Worm (Caenorhabditis elegans): ENCODE results near the gene bath-2.

DNA sequence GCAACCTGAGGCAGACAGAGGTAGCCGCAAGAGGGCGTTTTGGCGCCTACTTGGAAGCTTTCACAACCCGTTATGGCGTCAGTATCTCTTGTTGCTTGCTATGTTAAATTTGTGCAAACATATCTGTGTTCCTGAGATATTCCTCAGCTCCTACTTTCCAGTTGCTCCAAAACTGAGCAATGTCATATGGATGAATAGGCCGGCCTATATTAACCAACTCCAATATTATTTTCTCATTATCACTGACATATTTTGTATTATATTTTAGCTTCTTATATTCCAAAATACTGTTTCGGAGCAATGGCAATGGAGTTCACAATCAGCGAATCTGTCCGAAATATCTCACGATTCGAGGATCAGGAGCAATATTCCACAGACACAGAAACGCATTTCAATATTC lies 46.9 kb downstream of the bath-2 start, which contains the start of gene math-13:
- no peak for TF ChIP-seq nhr-25 (tag; optimal IDR thresholded peaks at IDR 0.05)
- no peak for TF ChIP-seq ceh-82 (tag; optimal IDR thresholded peaks at IDR 0.05)

Data from whole organism, L2 larva.